Fruit fly (Drosophila melanogaster) whole organism: ENCODE data around the gene CG8565.

Source experiments
- CG8478 ChIP-seq: fragments of >200 bp; optimal IDR thresholded peaks from 2 replicates; lab custom pipeline; 2018; ENCODE audit warnings: inconsistent platforms
- Dll ChIP-seq: fragments of >200 bp; optimal IDR thresholded peaks from 2 replicates; lab custom pipeline; 2017
- psq ChIP-seq: fragments of >200 bp; optimal IDR thresholded peaks from 2 replicates; lab custom pipeline; 2017

- no peak for TF ChIP-seq Dll (lab: Kevin White, UChicago)
- TF ChIP-seq CG8478 (lab: Kevin White, UChicago), result no peak
- TF ChIP-seq psq (lab: Kevin White, UChicago), result no peak
These were observed 20.1 kb downstream of the CG8565 start, which contains the start of the genes CG46440 and Myb for dm6 chrX:15857601-15858284.
